Fruit fly (Drosophila melanogaster): Measurements from ENCODE around the gene Cbs.

Cbs gene

DNA sequence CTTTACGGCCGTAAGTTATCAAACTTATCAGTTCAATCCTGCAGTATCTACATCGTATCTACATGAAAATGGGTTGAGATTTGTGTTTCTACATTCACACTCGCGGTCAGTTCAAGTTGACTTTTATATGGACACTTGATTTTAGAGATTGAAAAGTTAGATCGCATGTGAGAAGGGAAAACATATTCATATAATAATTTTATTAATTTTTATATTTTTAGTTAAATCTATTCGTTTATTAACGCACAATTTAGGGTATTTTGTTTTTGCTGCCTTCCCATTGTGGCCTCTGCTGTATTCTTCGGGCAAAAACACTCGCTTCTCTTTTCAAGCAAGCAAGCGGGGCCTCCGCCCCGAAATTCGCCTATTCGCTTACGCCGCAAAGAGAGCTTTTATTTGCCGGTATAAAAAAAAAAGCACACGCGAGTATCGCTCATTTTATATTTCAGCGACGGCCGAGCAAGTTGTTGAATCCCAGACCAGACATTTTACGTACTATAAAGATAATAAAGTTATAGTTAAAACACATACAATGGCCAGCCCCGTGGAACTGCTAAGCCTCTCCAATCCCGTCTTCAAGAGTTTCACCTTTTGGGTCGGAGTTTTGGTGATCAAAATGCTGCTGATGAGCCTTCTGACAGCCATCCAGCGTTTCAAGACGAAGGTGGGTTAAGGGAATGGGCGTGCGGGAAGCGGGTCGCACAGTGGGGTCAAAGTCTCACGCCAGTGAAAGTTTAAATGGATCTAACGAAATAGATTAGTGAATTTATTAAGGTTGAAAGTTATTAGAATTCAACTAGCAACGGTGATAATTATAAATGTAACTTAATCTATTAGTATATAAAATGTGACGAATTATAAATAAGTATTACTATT, 2.1 kb upstream of the Cbs start (continued):
- TF ChIP-seq Hsf (GFP tag; optimal IDR thresholded peaks at IDR 0.05) (peak; percentile 32), run (tag; optimal IDR thresholded peaks at IDR 0.05) (peak; percentile 89), Poxn (GFP tag; IDR thresholded peaks at IDR 0.05) (peak; percentile 45; the same call in 1 of the 2 replicates), ash1 (GFP tag; optimal IDR thresholded peaks at IDR 0.05) (no peak), BEAF-32 (GFP tag; optimal IDR thresholded peaks at IDR 0.05) (no peak), lbe (GFP tag; optimal IDR thresholded peaks at IDR 0.05) (peak; percentile 84), nmo (GFP tag; optimal IDR thresholded peaks at IDR 0.05) (peak; percentile 90), maf-S (GFP tag; optimal IDR thresholded peaks at IDR 0.05) (no peak), zen (tag; optimal IDR thresholded peaks at IDR 0.05) (peak; percentile 85), MBD-R2 (GFP tag; IDR thresholded peaks at IDR 0.05) (peak; percentile 52; the same call in 1 of the 2 replicates), lilli (GFP tag; optimal IDR thresholded peaks at IDR 0.05) (peak; percentile 55), bab2 (GFP tag; optimal IDR thresholded peaks at IDR 0.05) (peak; percentile 40), CG14441 (GFP tag; IDR thresholded peaks at IDR 0.05) (peak; percentile 88), Meics (GFP tag; optimal IDR thresholded peaks at IDR 0.05) (peak; percentile 91), CG1832 (GFP tag; optimal IDR thresholded peaks at IDR 0.05) (no peak), CG2712 (tag; optimal IDR thresholded peaks at IDR 0.05) (peak; percentile 93), sim (GFP tag; IDR thresholded peaks at IDR 0.05) (peak; percentile 55; the same call in 1 of the 2 replicates), CG7556 (GFP tag; optimal IDR thresholded peaks at IDR 0.05) (peak; percentile 88), repo (GFP tag; optimal IDR thresholded peaks at IDR 0.05) (no peak), CG6689 (GFP tag; IDR thresholded peaks at IDR 0.05) (peak; percentile 91), NK7.1 (GFP tag; optimal IDR thresholded peaks at IDR 0.05) (no peak), CG4854 (GFP tag; optimal IDR thresholded peaks at IDR 0.05) (peak; percentile 46), rib (GFP tag; IDR thresholded peaks at IDR 0.05) (peak; percentile 75), CG16863 (GFP tag; optimal IDR thresholded peaks at IDR 0.05) (no peak), CG10274 (GFP tag; optimal IDR thresholded peaks at IDR 0.05) (peak; percentile 60), CG8924 (tag; optimal IDR thresholded peaks at IDR 0.05) (peak; percentile 93), CG10209 (GFP tag; optimal IDR thresholded peaks at IDR 0.05) (peak; percentile 89), Side (GFP tag; optimal IDR thresholded peaks at IDR 0.05) (no peak), gcm (GFP tag; optimal IDR thresholded peaks at IDR 0.05) (peak; percentile 92), D (optimal IDR thresholded peaks at IDR 0.05) (no peak), D (GFP tag; optimal IDR thresholded peaks at IDR 0.05) (peak; percentile 80)

DNA sequence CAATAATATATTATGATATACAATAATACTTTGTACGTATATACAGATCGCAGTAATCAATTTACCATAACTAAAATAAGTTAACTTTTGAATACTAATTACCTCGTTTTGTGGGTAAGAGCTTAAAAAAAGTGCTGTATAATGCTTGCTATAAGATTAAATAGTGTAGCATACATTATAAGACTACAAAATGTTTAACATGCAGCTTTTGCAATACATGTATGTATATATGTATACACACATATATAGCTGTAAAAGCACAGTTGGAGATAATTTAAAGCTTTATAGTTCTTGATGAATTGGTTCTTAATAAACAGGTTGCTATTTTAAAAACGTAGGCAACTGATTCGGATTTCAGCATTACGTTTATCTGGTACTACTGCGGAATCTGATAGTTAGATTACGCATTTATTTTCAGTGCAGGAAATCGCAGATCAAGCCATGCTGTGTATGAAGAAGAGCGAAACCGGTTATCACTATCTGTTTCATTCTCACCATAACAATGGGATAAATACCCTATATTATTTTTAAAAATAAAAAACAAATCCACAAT, 584 bp upstream of the Cbs start:
- peak; percentile 1 for TF ChIP-seq CG12071 (GFP tag; optimal IDR thresholded peaks at IDR 0.05)
- no peak for TF ChIP-seq CG3847 (GFP tag; IDR thresholded peaks at IDR 0.05)
- no peak for TF ChIP-seq Dbx (GFP tag; IDR thresholded peaks at IDR 0.05)
- TF ChIP-seq CG2889 (GFP tag; IDR thresholded peaks at IDR 0.05): no peak
- no peak for TF ChIP-seq Atf-2 (GFP tag; optimal IDR thresholded peaks at IDR 0.05)
- TF ChIP-seq CG17186 (GFP tag; optimal IDR thresholded peaks at IDR 0.05): no peak
- TF ChIP-seq grn (GFP tag; optimal IDR thresholded peaks at IDR 0.05): peak; percentile 33
- TF ChIP-seq z (GFP tag; IDR thresholded peaks at IDR 0.05): no peak
- TF ChIP-seq CG17802 (tag; optimal IDR thresholded peaks at IDR 0.05): no peak
- no peak for TF ChIP-seq CG31441 (GFP tag; IDR thresholded peaks at IDR 0.05)
- TF ChIP-seq CG2678 (tag; optimal IDR thresholded peaks at IDR 0.05): no peak
- TF ChIP-seq amos (GFP tag; IDR thresholded peaks at IDR 0.05; ENCODE audit: partially characterized antibody): no peak
- TF ChIP-seq ssp (GFP tag; IDR thresholded peaks at IDR 0.05): no peak
- no peak for TF ChIP-seq CG16813 (GFP tag; IDR thresholded peaks at IDR 0.05; ENCODE audit: partially characterized antibody)
- TF ChIP-seq gsb (GFP tag; IDR thresholded peaks at IDR 0.05): no peak
- TF ChIP-seq HLHmδ (GFP tag; optimal IDR thresholded peaks at IDR 0.05): no peak
- no peak for TF ChIP-seq sens (GFP tag)
- no peak for TF ChIP-seq ftz-f1 (GFP tag; optimal IDR thresholded peaks at IDR 0.05)
- TF ChIP-seq Mad (GFP tag; optimal IDR thresholded peaks at IDR 0.05): no peak
- TF ChIP-seq Oaz (GFP tag; IDR thresholded peaks at IDR 0.05): no peak
- no peak for TF ChIP-seq Poxn (GFP tag; IDR thresholded peaks at IDR 0.05)

All from whole organism, embryonic.